Worm (Caenorhabditis elegans) whole organism, early embryonic: ENCODE data around the gene F32D8.1.

Source experiments
- B0310.2 ChIP-seq: sonication (generic microtip); optimal IDR thresholded peaks from 2 replicates; lab custom pipeline; 2016; ENCODE audit warnings: mild to moderate bottlenecking, missing genetic modification characterization, missing compliant biosample characterization
- F13C5.2 ChIP-seq: sonication (generic microtip); optimal IDR thresholded peaks from 2 replicates; lab custom pipeline; 2017; ENCODE audit warnings: mild to moderate bottlenecking, missing genetic modification characterization, inconsistent platforms, missing compliant biosample characterization
- aly-1 ChIP-seq: sonication (generic microtip); optimal IDR thresholded peaks from 2 replicates; lab custom pipeline; 2016; ENCODE audit warnings: missing genetic modification characterization, missing compliant biosample characterization
- ama-1 ChIP-seq: fragments of 150-350 bp; optimal IDR thresholded peaks from 2 replicates; lab custom pipeline; 2014
- ceh-36 ChIP-seq: sonication (generic microtip); optimal IDR thresholded peaks from 2 replicates; lab custom pipeline; 2016; ENCODE audit warnings: missing genetic modification characterization, inconsistent platforms, missing compliant biosample characterization
- ets-7 ChIP-seq: sonication (generic microtip); optimal IDR thresholded peaks from 2 replicates; lab custom pipeline; 2016; ENCODE audit warnings: missing genotype, missing genetic modification characterization, missing compliant biosample characterization
- flt-1 ChIP-seq: fragments of 200-800 bp; sonication (Bioruptor generic); IDR thresholded peaks from 2 replicates; pipeline ENCODE4 v1.3.6; 2022; ENCODE audit warnings: missing genetic modification characterization, missing compliant biosample characterization
- hmbx-1 ChIP-seq: sonication (generic microtip); optimal IDR thresholded peaks from 2 replicates; lab custom pipeline; 2016; ENCODE audit warnings: mild to moderate bottlenecking, missing genetic modification characterization, missing compliant biosample characterization
- hmg-4 ChIP-seq: fragments of 200-800 bp; sonication (Bioruptor generic); optimal IDR thresholded peaks from 2 replicates; lab custom pipeline; 2018; ENCODE audit warnings: mild to moderate bottlenecking, missing genetic modification characterization, missing compliant biosample characterization
- pes-1 ChIP-seq: fragments of 200-800 bp; sonication (Bioruptor generic); IDR thresholded peaks from 2 replicates; pipeline ENCODE4 v1.3.6; 2022; ENCODE audit warnings: missing genetic modification reagents, missing genetic modification characterization, missing compliant biosample characterization
- sea-1 ChIP-seq: fragments of 200-800 bp; sonication (Bioruptor generic); conservative IDR thresholded peaks from 2 replicates; pipeline ENCODE4 v1.3.6; 2022; ENCODE audit warnings: missing genetic modification characterization, missing compliant biosample characterization
- tbx-37 ChIP-seq: fragments of 200-800 bp; sonication (Bioruptor generic); conservative IDR thresholded peaks from 2 replicates; pipeline ENCODE4 v1.3.6; 2022; ENCODE audit warnings: missing genetic modification reagents, missing genetic modification characterization, missing compliant biosample characterization
- tra-4 ChIP-seq: sonication (generic microtip); optimal IDR thresholded peaks from 2 replicates; lab custom pipeline; 2017; ENCODE audit warnings: missing genetic modification characterization, missing compliant biosample characterization

DNA sequence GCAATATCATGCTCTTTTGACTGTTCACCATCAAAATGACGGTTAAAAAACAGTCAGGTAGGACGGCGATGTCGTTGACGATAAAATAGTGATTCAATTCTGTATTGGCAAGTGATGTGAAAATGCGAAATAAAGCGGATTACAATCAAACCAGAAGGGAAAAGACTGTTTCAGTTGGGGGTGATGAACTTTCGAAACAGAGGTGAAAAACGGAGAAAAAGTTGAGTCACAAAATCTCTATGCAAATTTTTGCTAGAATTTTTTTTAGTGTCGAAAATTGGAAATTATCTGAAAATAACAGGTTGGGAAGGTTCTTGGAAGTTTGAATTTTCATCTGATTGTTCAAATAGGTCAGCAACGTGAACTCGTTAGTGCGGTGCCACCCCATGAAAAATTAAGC, 41.1 kb downstream of the F32D8.1 start, which contains the start of gene nas-31:
- TF ChIP-seq sea-1 (GFP tag; lab: Robert Waterston, UW) (no peak), flt-1 (GFP tag; lab: Robert Waterston, UW) (no peak), ama-1 (lab: Kevin White, UChicago) (no peak), aly-1 (no peak), ceh-36 (tag; lab: Kevin White, UChicago) (no peak), F13C5.2 (tag; lab: Kevin White, UChicago) (no peak), tra-4 (no peak), B0310.2 (no peak), hmbx-1 (tag; lab: Kevin White, UChicago) (no peak), pes-1 (no peak), ets-7 (tag; lab: Kevin White, UChicago) (no peak), tbx-37 (GFP tag; lab: Robert Waterston, UW) (no peak), hmg-4 (no peak)
